Worm (Caenorhabditis elegans) whole organism, early embryonic: Measurements from ENCODE around the gene Y113G7B.28.

Experiments used
- B0310.2 ChIP-seq: sonication (generic microtip); optimal IDR thresholded peaks from 2 replicates; lab custom pipeline; 2016; ENCODE audit warnings: mild to moderate bottlenecking, missing genetic modification characterization, missing compliant biosample characterization
- F13C5.2 ChIP-seq: sonication (generic microtip); optimal IDR thresholded peaks from 2 replicates; lab custom pipeline; 2017; ENCODE audit warnings: mild to moderate bottlenecking, missing genetic modification characterization, inconsistent platforms, missing compliant biosample characterization
- aly-1 ChIP-seq: sonication (generic microtip); optimal IDR thresholded peaks from 2 replicates; lab custom pipeline; 2016; ENCODE audit warnings: missing genetic modification characterization, missing compliant biosample characterization
- ama-1 ChIP-seq: fragments of 150-350 bp; optimal IDR thresholded peaks from 2 replicates; lab custom pipeline; 2014
- ceh-36 ChIP-seq: sonication (generic microtip); optimal IDR thresholded peaks from 2 replicates; lab custom pipeline; 2016; ENCODE audit warnings: missing genetic modification characterization, inconsistent platforms, missing compliant biosample characterization
- flt-1 ChIP-seq: fragments of 200-800 bp; sonication (Bioruptor generic); IDR thresholded peaks from 2 replicates; pipeline ENCODE4 v1.3.6; 2022; ENCODE audit warnings: missing genetic modification characterization, missing compliant biosample characterization
- hmbx-1 ChIP-seq: sonication (generic microtip); optimal IDR thresholded peaks from 2 replicates; lab custom pipeline; 2016; ENCODE audit warnings: mild to moderate bottlenecking, missing genetic modification characterization, missing compliant biosample characterization
- hmg-4 ChIP-seq: fragments of 200-800 bp; sonication (Bioruptor generic); optimal IDR thresholded peaks from 2 replicates; lab custom pipeline; 2018; ENCODE audit warnings: mild to moderate bottlenecking, missing genetic modification characterization, missing compliant biosample characterization
- pes-1 ChIP-seq: fragments of 200-800 bp; sonication (Bioruptor generic); IDR thresholded peaks from 2 replicates; pipeline ENCODE4 v1.3.6; 2022; ENCODE audit warnings: missing genetic modification reagents, missing genetic modification characterization, missing compliant biosample characterization
- scrt-1 ChIP-seq: fragments of 200-800 bp; sonication (Bioruptor generic); IDR thresholded peaks from 2 replicates; pipeline ENCODE4 v1.3.6; 2022; ENCODE audit warnings: missing genetic modification characterization, missing compliant biosample characterization
- tbx-11 ChIP-seq: fragments of 200-800 bp; sonication (Bioruptor generic); IDR thresholded peaks from 2 replicates; pipeline ENCODE4 v1.3.6; 2022; ENCODE audit warnings: missing genetic modification characterization, missing compliant biosample characterization
- tbx-37 ChIP-seq: fragments of 200-800 bp; sonication (Bioruptor generic); conservative IDR thresholded peaks from 2 replicates; pipeline ENCODE4 v1.3.6; 2022; ENCODE audit warnings: missing genetic modification reagents, missing genetic modification characterization, missing compliant biosample characterization

DNA sequence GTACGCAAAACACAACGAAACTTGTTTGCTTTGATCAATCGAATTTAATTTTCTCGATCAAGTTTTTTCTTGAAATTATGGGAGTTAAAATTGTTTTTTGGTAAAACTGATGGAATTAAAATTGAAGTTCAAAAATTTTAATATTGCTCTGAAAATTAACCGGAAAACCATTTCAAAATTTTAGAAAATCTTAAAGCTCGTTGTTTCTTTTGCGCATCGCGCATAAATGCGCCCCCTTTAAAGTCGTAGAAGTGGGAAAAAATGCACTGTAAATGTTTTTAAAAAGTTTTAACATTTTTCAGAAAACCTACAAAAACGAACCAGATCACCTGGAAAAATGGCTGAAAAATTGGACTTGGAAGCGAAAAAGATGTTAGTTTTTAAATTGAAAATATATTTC lies 7.3 kb downstream of the Y113G7B.28 start, which contains the start of gene fbxa-113:
- no peak for TF ChIP-seq hmg-4 (GFP tag; lab: Kevin White, UChicago)
- TF ChIP-seq ceh-36 (tag; lab: Kevin White, UChicago): no peak
- no peak for TF ChIP-seq aly-1 (tag; lab: Kevin White, UChicago)
- TF ChIP-seq scrt-1 (GFP tag; lab: Robert Waterston, UW): no peak
- no peak for TF ChIP-seq pes-1 (GFP tag; lab: Robert Waterston, UW)
- no peak for TF ChIP-seq ama-1 (lab: Kevin White, UChicago)
- TF ChIP-seq F13C5.2: no peak
- no peak for TF ChIP-seq flt-1
- TF ChIP-seq B0310.2 (tag; lab: Kevin White, UChicago): no peak
- TF ChIP-seq tbx-37 (GFP tag; lab: Robert Waterston, UW): no peak
- TF ChIP-seq tbx-11: no peak
- TF ChIP-seq hmbx-1 (tag; lab: Kevin White, UChicago): no peak
